Fruit fly (Drosophila melanogaster) whole organism, embryonic: ENCODE measurements around the gene TwdlJ.

Experiments
- Adf1 ChIP-seq: fragments of 200-800 bp; sonication (Bioruptor generic); IDR thresholded peaks from 2 replicates; pipeline ENCODE4 v1.3.6; 2022; ENCODE audit warnings: missing biosample characterization, missing genetic modification characterization
- Bdp1 ChIP-seq: fragments of 200-800 bp; sonication (Bioruptor generic); optimal IDR thresholded peaks from 3 replicates; lab custom pipeline; 2016; ENCODE audit warnings: missing biosample characterization, missing genetic modification characterization
- CG10321 ChIP-seq: fragments of 200-800 bp; sonication (Bioruptor generic); IDR thresholded peaks from 2 replicates; pipeline ENCODE4 v1.3.6; 2022; ENCODE audit warnings: missing biosample characterization, missing genetic modification characterization
- CG12155 ChIP-seq: fragments of 200-800 bp; sonication (Bioruptor generic); optimal IDR thresholded peaks from 3 replicates; lab custom pipeline; 2016; ENCODE audit warnings: missing biosample characterization, missing genetic modification characterization
- CG12219 ChIP-seq: fragments of 200-800 bp; sonication (Bioruptor generic); optimal IDR thresholded peaks from 3 replicates; lab custom pipeline; 2018; ENCODE audit warnings: missing biosample characterization, mild to moderate bottlenecking, missing genetic modification characterization
- CG12391 ChIP-seq: fragments of 200-800 bp; sonication (Bioruptor generic); optimal IDR thresholded peaks from 3 replicates; lab custom pipeline; 2018; ENCODE audit warnings: missing biosample characterization, mild to moderate bottlenecking, missing genetic modification characterization, moderate library complexity
- CG13894 ChIP-seq: fragments of 200-800 bp; sonication (Bioruptor generic); optimal IDR thresholded peaks from 3 replicates; lab custom pipeline; 2018; ENCODE audit warnings: missing biosample characterization, mild to moderate bottlenecking, missing genetic modification characterization, moderate library complexity
- CG14441 ChIP-seq: fragments of 200-800 bp; sonication (Bioruptor generic); IDR thresholded peaks from 2 replicates; pipeline ENCODE4 v1.3.6; 2022; ENCODE audit warnings: missing biosample characterization, missing genetic modification characterization
- CG15479 ChIP-seq: fragments of 200-800 bp; sonication (Bioruptor generic); optimal IDR thresholded peaks from 3 replicates; lab custom pipeline; 2019; ENCODE audit warnings: missing biosample characterization, mild to moderate bottlenecking, missing genetic modification characterization, moderate library complexity
- CG1647 ChIP-seq: fragments of 200-800 bp; sonication (Bioruptor generic); optimal IDR thresholded peaks from 3 replicates; lab custom pipeline; 2016; ENCODE audit warnings: missing biosample characterization, missing genetic modification characterization
- CG16815 ChIP-seq: fragments of 200-800 bp; sonication (Bioruptor generic); optimal IDR thresholded peaks from 3 replicates; lab custom pipeline; 2017; ENCODE audit warnings: missing biosample characterization, mild to moderate bottlenecking, missing genetic modification characterization
- CG16863 ChIP-seq: fragments of 200-800 bp; sonication (Bioruptor generic); optimal IDR thresholded peaks from 3 replicates; lab custom pipeline; 2016; ENCODE audit warnings: missing biosample characterization, missing genetic modification characterization
- CG18476 ChIP-seq: fragments of 200-800 bp; sonication (Bioruptor generic); optimal IDR thresholded peaks from 2 replicates; lab custom pipeline; 2016; ENCODE audit warnings: missing biosample characterization, mild to moderate bottlenecking, missing genetic modification characterization
- CG2202 ChIP-seq: fragments of 200-800 bp; sonication (Bioruptor generic); optimal IDR thresholded peaks from 2 replicates; lab custom pipeline; 2018; ENCODE audit warnings: missing biosample characterization, mild to moderate bottlenecking, missing genetic modification characterization
- CG30403 ChIP-seq: fragments of 200-800 bp; sonication (Bioruptor generic); optimal IDR thresholded peaks from 3 replicates; lab custom pipeline; 2016; ENCODE audit warnings: missing biosample characterization, missing genetic modification characterization
- CG32532 ChIP-seq: fragments of 200-800 bp; sonication (Bioruptor generic); IDR thresholded peaks from 2 replicates; pipeline ENCODE4 v1.3.6; 2022; ENCODE audit warnings: missing biosample characterization, missing genetic modification characterization
- CG33557 ChIP-seq: fragments of 200-800 bp; sonication (Bioruptor generic); optimal IDR thresholded peaks from 2 replicates; lab custom pipeline; 2019; ENCODE audit warnings: missing biosample characterization, mild to moderate bottlenecking, missing genetic modification characterization, moderate library complexity
- CG5953 ChIP-seq: fragments of 200-800 bp; sonication (Bioruptor generic); IDR thresholded peaks from 2 replicates; pipeline ENCODE4 v1.3.6; 2022; ENCODE audit warnings: missing biosample characterization, missing genetic modification characterization
- CG6272 ChIP-seq: fragments of 200-800 bp; sonication (Bioruptor generic); IDR thresholded peaks from 2 replicates; pipeline ENCODE4 v1.3.6; 2022; ENCODE audit warnings: missing biosample characterization, missing genetic modification characterization
- CG7786 ChIP-seq: fragments of 200-800 bp; sonication (Bioruptor generic); optimal IDR thresholded peaks from 2 replicates; lab custom pipeline; 2016; ENCODE audit warnings: missing biosample characterization, missing genetic modification characterization
- CG7963 ChIP-seq: fragments of 200-800 bp; sonication (Bioruptor generic); IDR thresholded peaks from 3 replicates; pipeline ENCODE4 v1.3.6; 2022; ENCODE audit warnings: missing biosample characterization, missing genetic modification characterization; ENCODE audit not compliant: partially characterized antibody
- Dbx ChIP-seq: fragments of 200-800 bp; sonication (Bioruptor generic); IDR thresholded peaks from 3 replicates; pipeline ENCODE4 v1.3.6; 2022; ENCODE audit warnings: missing biosample characterization, missing genetic modification characterization
- Doc3 ChIP-seq: fragments of 200-800 bp; sonication (Bioruptor generic); IDR thresholded peaks from 3 replicates; pipeline ENCODE4 v1.3.6; 2022; ENCODE audit warnings: missing biosample characterization, missing genetic modification characterization; ENCODE audit not compliant: partially characterized antibody
- Myb ChIP-seq: fragments of 200-800 bp; sonication (Bioruptor generic); optimal IDR thresholded peaks from 2 replicates; lab custom pipeline; 2016; ENCODE audit warnings: missing biosample characterization, missing genetic modification characterization
- Nf-YA ChIP-seq: fragments of 200-800 bp; sonication (Bioruptor generic); IDR thresholded peaks from 2 replicates; pipeline ENCODE4 v1.3.6; 2022; ENCODE audit warnings: missing biosample characterization, missing genetic modification characterization
- Oli ChIP-seq: fragments of 200-800 bp; sonication (Bioruptor generic); optimal IDR thresholded peaks from 2 replicates; lab custom pipeline; 2018; ENCODE audit warnings: missing biosample characterization, mild to moderate bottlenecking, missing genetic modification characterization, moderate library complexity
- Scr ChIP-seq: fragments of 200-800 bp; sonication (Bioruptor generic); IDR thresholded peaks from 2 replicates; pipeline ENCODE4 v1.3.6; 2022; ENCODE audit warnings: missing biosample characterization, missing genetic modification characterization; ENCODE audit not compliant: partially characterized antibody
- Vsx1 ChIP-seq: fragments of 200-800 bp; sonication (Bioruptor generic); optimal IDR thresholded peaks from 2 replicates; lab custom pipeline; 2017; ENCODE audit warnings: missing biosample characterization, mild to moderate bottlenecking, missing genetic modification characterization, missing genetic modification reagents
- ab ChIP-seq: fragments of 200-800 bp; sonication (Bioruptor generic); optimal IDR thresholded peaks from 2 replicates; lab custom pipeline; 2016; ENCODE audit warnings: missing biosample characterization, missing genetic modification characterization
- ase ChIP-seq: fragments of 200-800 bp; sonication (Bioruptor generic); IDR thresholded peaks from 3 replicates; pipeline ENCODE4 v1.3.6; 2022; ENCODE audit warnings: missing biosample characterization, missing genetic modification characterization
- bowl ChIP-seq: fragments of 200-800 bp; sonication (Bioruptor generic); IDR thresholded peaks from 2 replicates; pipeline ENCODE4 v1.3.6; 2022; ENCODE audit warnings: missing biosample characterization, missing genetic modification characterization
- cad ChIP-seq: fragments of >200 bp; optimal IDR thresholded peaks from 2 replicates; lab custom pipeline; 2017; ENCODE audit warnings: missing biosample characterization, missing genetic modification characterization
- croc ChIP-seq: fragments of 200-800 bp; sonication (Bioruptor generic); conservative IDR thresholded peaks from 3 replicates; pipeline ENCODE4 v1.3.6; 2022; ENCODE audit warnings: missing biosample characterization, missing genetic modification characterization
- da ChIP-seq: fragments of 200-800 bp; sonication (Bioruptor generic); optimal IDR thresholded peaks from 2 replicates; lab custom pipeline; 2016; ENCODE audit warnings: missing biosample characterization, missing genetic modification characterization
- dmrt11E ChIP-seq: fragments of 200-800 bp; sonication (Bioruptor generic); optimal IDR thresholded peaks from 3 replicates; lab custom pipeline; 2018; ENCODE audit warnings: missing biosample characterization, mild to moderate bottlenecking, missing genetic modification characterization, moderate library complexity
- dmrt99B ChIP-seq: fragments of 200-800 bp; sonication (Bioruptor generic); optimal IDR thresholded peaks from 2 replicates; lab custom pipeline; 2018; ENCODE audit warnings: missing biosample characterization, mild to moderate bottlenecking, missing genetic modification characterization, moderate library complexity
- fu2 ChIP-seq: fragments of 200-800 bp; sonication (Bioruptor generic); optimal IDR thresholded peaks from 2 replicates; lab custom pipeline; 2016; ENCODE audit warnings: missing biosample characterization, missing genetic modification characterization
- hbn ChIP-seq: fragments of 200-800 bp; sonication (Bioruptor generic); IDR thresholded peaks from 2 replicates; pipeline ENCODE4 v1.3.6; 2022; ENCODE audit warnings: missing biosample characterization, missing genetic modification characterization; ENCODE audit not compliant: partially characterized antibody
- hkb ChIP-seq, 2 experiments: fragments of 200-800 bp in 1 of 2; fragments of >200 bp in 1 of 2; sonication (Bioruptor generic) in 1 of 2; IDR thresholded peaks in 1 of 2; optimal IDR thresholded peaks in 1 of 2; 2 replicates each; pipeline versions ENCODE4 v1.3.6 to Lab custom; 2017 to 2022; ENCODE audit warnings: missing biosample characterization in 1 of 2, missing genetic modification characterization in 1 of 2
- kay ChIP-seq: fragments of 200-800 bp; sonication (Bioruptor generic); optimal IDR thresholded peaks from 2 replicates; lab custom pipeline; 2016; ENCODE audit warnings: missing biosample characterization, missing genetic modification characterization
- lmd ChIP-seq: fragments of 200-800 bp; sonication (Bioruptor generic); IDR thresholded peaks from 2 replicates; pipeline ENCODE4 v1.3.6; 2022; ENCODE audit warnings: missing biosample characterization, missing genetic modification characterization
- luna ChIP-seq: fragments of 200-800 bp; sonication (Bioruptor generic); optimal IDR thresholded peaks from 2 replicates; lab custom pipeline; 2016; ENCODE audit warnings: missing biosample characterization, missing genetic modification characterization
- mld ChIP-seq: fragments of 200-800 bp; sonication (Bioruptor generic); IDR thresholded peaks from 3 replicates; pipeline ENCODE4 v1.3.6; 2022; ENCODE audit warnings: missing biosample characterization, missing genetic modification characterization; ENCODE audit not compliant: partially characterized antibody
- pfk ChIP-seq: fragments of 200-800 bp; sonication (Bioruptor generic); optimal IDR thresholded peaks from 2 replicates; lab custom pipeline; 2018; ENCODE audit warnings: missing biosample characterization, mild to moderate bottlenecking, missing genetic modification characterization, moderate library complexity
- pros ChIP-seq: fragments of 200-800 bp; sonication (Bioruptor generic); optimal IDR thresholded peaks from 3 replicates; lab custom pipeline; 2019; ENCODE audit warnings: missing biosample characterization, mild to moderate bottlenecking, missing genetic modification characterization, moderate library complexity
- repo ChIP-seq: fragments of 200-800 bp; sonication (Bioruptor generic); optimal IDR thresholded peaks from 2 replicates; lab custom pipeline; 2016; ENCODE audit warnings: missing biosample characterization, missing genetic modification characterization
- salm ChIP-seq: fragments of 200-800 bp; sonication (Bioruptor generic); optimal IDR thresholded peaks from 2 replicates; lab custom pipeline; 2018; ENCODE audit warnings: missing biosample characterization, mild to moderate bottlenecking, missing genetic modification characterization
- so ChIP-seq: fragments of 200-800 bp; sonication (Bioruptor generic); IDR thresholded peaks from 3 replicates; pipeline ENCODE4 v1.3.6; 2022; ENCODE audit warnings: missing biosample characterization, missing genetic modification characterization
- wdn ChIP-seq: fragments of 200-800 bp; sonication (Bioruptor generic); IDR thresholded peaks from 2 replicates; pipeline ENCODE4 v1.3.6; 2022; ENCODE audit warnings: missing biosample characterization, missing genetic modification characterization
- zen ChIP-seq: fragments of 200-800 bp; sonication (Bioruptor generic); optimal IDR thresholded peaks from 3 replicates; lab custom pipeline; 2018; ENCODE audit warnings: missing biosample characterization, mild to moderate bottlenecking, missing genetic modification characterization, moderate library complexity

Gene TwdlJ

dm6 chr3R:26654594-26654993, 24.9 kb downstream of the TwdlJ start (continued):
- TF ChIP-seq CG33557 (GFP tag; lab: Kevin White, UChicago) (no peak), Oli (tag; lab: Kevin White, UChicago) (peak; percentile 63), Bdp1 (GFP tag; lab: Kevin White, UChicago) (no peak), hkb (optimal IDR thresholded peaks at IDR 0.05; lab: Kevin White, UChicago) (no peak), hkb (GFP tag; IDR thresholded peaks at IDR 0.05; lab: Robert Waterston, UW) (peak; percentile 69), CG6272 (GFP tag; lab: Robert Waterston, UW) (peak; percentile 25; the same call in 1 of the 2 replicates), pros (GFP tag; lab: Kevin White, UChicago) (no peak), CG32532 (peak; percentile 70; the same call in 1 of the 2 replicates), dmrt11E (tag; lab: Kevin White, UChicago) (no peak), lmd (GFP tag; lab: Robert Waterston, UW) (peak; percentile 56; the same call in 1 of the 2 replicates), Vsx1 (peak; percentile 60), so (GFP tag; lab: Robert Waterston, UW) (0 out of 3 replicates have a peak, but pooled peaks have one; percentile 54), dmrt99B (tag; lab: Kevin White, UChicago) (peak; percentile 79), fu2 (GFP tag; lab: Kevin White, UChicago) (peak; percentile 7), luna (GFP tag; lab: Kevin White, UChicago) (peak; percentile 14), hbn (GFP tag; lab: Robert Waterston, UW) (no peak), croc (GFP tag; lab: Robert Waterston, UW) (no peak), Adf1 (GFP tag; lab: Robert Waterston, UW) (no peak), CG7786 (GFP tag; lab: Kevin White, UChicago) (peak; percentile 29), ab (GFP tag; lab: Kevin White, UChicago) (no peak), CG14441 (GFP tag; lab: Robert Waterston, UW) (peak; percentile 77), CG12391 (tag; lab: Kevin White, UChicago) (no peak), CG5953 (peak; percentile 37; the same call in 1 of the 2 replicates), Nf-YA (GFP tag; lab: Robert Waterston, UW) (peak; percentile 36; the same call in 1 of the 2 replicates), zen (tag; lab: Kevin White, UChicago) (no peak), wdn (GFP tag; lab: Robert Waterston, UW) (0 out of 2 replicates have a peak, but pooled peaks have one; percentile 18), da (GFP tag; lab: Kevin White, UChicago) (no peak), CG13894 (tag; lab: Kevin White, UChicago) (no peak), CG12155 (GFP tag; lab: Kevin White, UChicago) (no peak), repo (peak; percentile 3), cad (GFP tag; lab: Kevin White, UChicago) (no peak), CG15479 (no peak)
- TF ChIP-seq, all 482 proteins: peak for 201

dm6 chr3R:26655416-26655945, 25.8 kb downstream of the TwdlJ start:
- TF ChIP-seq CG12219 (no peak), cad (GFP tag; lab: Kevin White, UChicago) (peak; percentile 74), Scr (GFP tag; lab: Robert Waterston, UW) (no peak), CG1647 (GFP tag; lab: Kevin White, UChicago) (no peak), CG16863 (GFP tag; lab: Kevin White, UChicago) (no peak), CG16815 (GFP tag; lab: Kevin White, UChicago) (no peak), CG10321 (GFP tag; lab: Robert Waterston, UW) (no peak), mld (GFP tag; lab: Robert Waterston, UW) (no peak), CG30403 (GFP tag; lab: Kevin White, UChicago) (no peak), kay (GFP tag; lab: Kevin White, UChicago) (no peak), Myb (GFP tag; lab: Kevin White, UChicago) (no peak), CG18476 (GFP tag; lab: Kevin White, UChicago) (no peak), Adf1 (GFP tag; lab: Robert Waterston, UW) (no peak), CG2202 (tag; lab: Kevin White, UChicago) (no peak), bowl (GFP tag; lab: Robert Waterston, UW) (no peak), Dbx (GFP tag; lab: Robert Waterston, UW) (no peak), pfk (no peak), CG33557 (GFP tag; lab: Kevin White, UChicago) (no peak), Doc3 (no peak), ase (no peak), salm (tag; lab: Kevin White, UChicago) (peak; percentile 70), CG7963 (no peak)
